Fruit fly (Drosophila melanogaster): ENCODE measurements around the gene CG6686.
A peak's percentile ranks its signal among the peaks of the same experiment; 100 is the strongest.

CG6686 gene

dm6 chr2L:11949917-11950316 is 37.9 kb downstream of the CG6686 start (continued):
- TF ChIP-seq ham (GFP tag; IDR thresholded peaks at IDR 0.05) = no peak
- no peak for TF ChIP-seq pb (GFP tag; optimal IDR thresholded peaks at IDR 0.05)
- TF ChIP-seq chm (GFP tag; IDR thresholded peaks at IDR 0.05) = 0 out of 2 replicates have a peak, but pooled peaks have one; percentile 36
- TF ChIP-seq CG33213 (GFP tag; optimal IDR thresholded peaks at IDR 0.05) = no peak
- no peak for TF ChIP-seq schlank (tag; optimal IDR thresholded peaks at IDR 0.05)

- peak; percentile 36 for TF ChIP-seq stwl (tag; optimal IDR thresholded peaks at IDR 0.05)
- peak; percentile 86 for TF ChIP-seq cad (GFP tag; optimal IDR thresholded peaks at IDR 0.05)
- no peak for TF ChIP-seq MTF-1 (GFP tag; optimal IDR thresholded peaks at IDR 0.05; ENCODE audit: borderline replicate concordance)
- TF ChIP-seq lmd (GFP tag; IDR thresholded peaks at IDR 0.05) = no peak
- peak; percentile 5 for TF ChIP-seq CoRest (tag; optimal IDR thresholded peaks at IDR 0.05)
- TF ChIP-seq bsh (GFP tag; optimal IDR thresholded peaks at IDR 0.05) = no peak
- TF ChIP-seq Dp (GFP tag; optimal IDR thresholded peaks at IDR 0.05) = peak; percentile 76
- TF ChIP-seq CG6689 (GFP tag; IDR thresholded peaks at IDR 0.05) = no peak
- TF ChIP-seq caup (GFP tag; optimal IDR thresholded peaks at IDR 0.05; ENCODE audit: severe bottlenecking) = no peak
- TF ChIP-seq grn (GFP tag; optimal IDR thresholded peaks at IDR 0.05) = no peak
- TF ChIP-seq Ada2b (GFP tag; IDR thresholded peaks at IDR 0.05) = no peak
- no peak for TF ChIP-seq ERR (GFP tag; optimal IDR thresholded peaks at IDR 0.05)
- peak; percentile 40 for TF ChIP-seq knrl (GFP tag; IDR thresholded peaks at IDR 0.05; ENCODE audit: partially characterized antibody)
- TF ChIP-seq CG17802 (tag; optimal IDR thresholded peaks at IDR 0.05) = no peak
- peak; percentile 24; the same call in 1 of the 2 replicates for TF ChIP-seq amos (GFP tag; IDR thresholded peaks at IDR 0.05; ENCODE audit: partially characterized antibody)
- TF ChIP-seq shn (GFP tag; optimal IDR thresholded peaks at IDR 0.05) = no peak
- peak; percentile 21; the same call in 1 of the 3 replicates for TF ChIP-seq Opbp (GFP tag; IDR thresholded peaks at IDR 0.05; ENCODE audit: partially characterized antibody)
- peak; percentile 26 for TF ChIP-seq Myb (GFP tag; optimal IDR thresholded peaks at IDR 0.05)
- peak; percentile 50 for TF ChIP-seq CTCF (GFP tag; optimal IDR thresholded peaks at IDR 0.05)
- TF ChIP-seq CG7271 (tag; optimal IDR thresholded peaks at IDR 0.05) = no peak
- peak; percentile 6 for TF ChIP-seq NfI (GFP tag; optimal IDR thresholded peaks at IDR 0.05)
- no peak for TF ChIP-seq CG12744 (GFP tag; optimal IDR thresholded peaks at IDR 0.05)
- peak; percentile 99 for TF ChIP-seq CG6654 (GFP tag; optimal IDR thresholded peaks at IDR 0.05)
- peak; percentile 30 for TF ChIP-seq zen (tag; optimal IDR thresholded peaks at IDR 0.05)
- TF ChIP-seq Ets97D (GFP tag; optimal IDR thresholded peaks at IDR 0.05) = no peak
- TF ChIP-seq oc (tag; optimal IDR thresholded peaks at IDR 0.05) = no peak
- peak; percentile 58 for TF ChIP-seq pita (GFP tag; optimal IDR thresholded peaks at IDR 0.05)
- no peak for TF ChIP-seq CG11695 (GFP tag; IDR thresholded peaks at IDR 0.05)
- no peak for TF ChIP-seq hth (optimal IDR thresholded peaks at IDR 0.05)
- TF ChIP-seq ham (GFP tag; IDR thresholded peaks at IDR 0.05) = no peak
- TF ChIP-seq CG1603 (tag; optimal IDR thresholded peaks at IDR 0.05) = peak; percentile 32
- 0 out of 2 replicates have a peak, but pooled peaks have one; percentile 6 for TF ChIP-seq Bgb (GFP tag; IDR thresholded peaks at IDR 0.05; ENCODE audit: partially characterized antibody)
- peak; percentile 13 for TF ChIP-seq CG9817 (tag; optimal IDR thresholded peaks at IDR 0.05)
- TF ChIP-seq CrebB (tag; optimal IDR thresholded peaks at IDR 0.05) = no peak
- no peak for TF ChIP-seq Adf1 (GFP tag; IDR thresholded peaks at IDR 0.05)
- TF ChIP-seq CG12155 (GFP tag; optimal IDR thresholded peaks at IDR 0.05) = no peak
- TF ChIP-seq CG8290 (GFP tag; optimal IDR thresholded peaks at IDR 0.05) = no peak
- TF ChIP-seq CG8290 (tag; optimal IDR thresholded peaks at IDR 0.05) = peak in 1 of 2 experiments; percentile 7
- no peak for TF ChIP-seq dm (GFP tag; optimal IDR thresholded peaks at IDR 0.05)
- peak in 1 of 2 experiments; percentile 31 for TF ChIP-seq insv (GFP tag; optimal IDR thresholded peaks at IDR 0.05)
- no peak for TF ChIP-seq CG12104 (GFP tag; optimal IDR thresholded peaks at IDR 0.05)
- 0 out of 3 replicates have a peak, but pooled peaks have one; percentile 51 for TF ChIP-seq CG2199 (GFP tag; IDR thresholded peaks at IDR 0.05)
- no peak for TF ChIP-seq da (GFP tag; optimal IDR thresholded peaks at IDR 0.05)
- peak; percentile 19 for TF ChIP-seq Ets65A (GFP tag)
- TF ChIP-seq chinmo (GFP tag; IDR thresholded peaks at IDR 0.05; ENCODE audit: partially characterized antibody) = 0 out of 4 replicates have a peak, but pooled peaks have one; percentile 45
- peak; percentile 79 for TF ChIP-seq E2f2 (GFP tag; IDR thresholded peaks at IDR 0.05)
Observed at dm6 chr2L:11948479-11948878, 39.4 kb downstream of the CG6686 start.

Measured in whole organism, embryonic.